Worm (Caenorhabditis elegans): ENCODE measurements around the gene gcy-29.

DNA sequence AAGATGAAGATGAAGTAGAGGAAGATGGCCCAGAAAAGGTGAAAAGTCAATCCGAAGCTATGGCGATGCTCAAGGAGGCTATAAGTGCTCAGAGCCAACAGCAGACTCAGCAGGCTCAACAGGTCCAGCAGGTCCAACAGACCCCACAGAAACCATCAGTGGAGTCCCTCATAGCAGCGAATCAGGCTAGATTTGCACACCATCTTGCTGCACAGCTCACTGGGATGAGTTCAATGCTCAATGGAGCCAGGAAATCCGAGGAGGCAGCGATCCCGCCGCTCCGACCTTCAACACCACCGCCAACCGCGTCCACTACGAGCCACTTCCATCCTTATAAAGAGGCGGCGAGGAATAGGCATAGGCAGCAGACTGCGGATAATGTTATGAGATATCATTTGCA is 26.2 kb upstream of the gcy-29 start:
- no peak for TF ChIP-seq scrt-1 (GFP tag; IDR thresholded peaks at IDR 0.05)
- TF ChIP-seq ama-1 (optimal IDR thresholded peaks at IDR 0.05): no peak
- no peak for TF ChIP-seq hmbx-1 (tag; optimal IDR thresholded peaks at IDR 0.05)
- TF ChIP-seq aly-1 (tag; optimal IDR thresholded peaks at IDR 0.05): no peak
- TF ChIP-seq hnd-1 (tag; optimal IDR thresholded peaks at IDR 0.05): no peak
- TF ChIP-seq tra-4 (tag; optimal IDR thresholded peaks at IDR 0.05): no peak
- no peak for TF ChIP-seq flt-1 (GFP tag; IDR thresholded peaks at IDR 0.05)
- no peak for TF ChIP-seq F13C5.2 (tag; optimal IDR thresholded peaks at IDR 0.05)

Data from whole organism, early embryonic.